Fruit fly (Drosophila melanogaster) whole organism, wandering third instar larva: ENCODE measurements around the gene CG14969.
A peak's percentile ranks its signal among the peaks of the same experiment; 100 is the strongest.

ENCODE experiments used
- Abd-B ChIP-seq: fragments of >200 bp; optimal IDR thresholded peaks from 2 replicates; lab custom pipeline; 2017; ENCODE audit warnings: missing biosample characterization, missing genetic modification characterization
- CG32264 ChIP-seq: fragments of 200-800 bp; sonication (Bioruptor generic); optimal IDR thresholded peaks from 2 replicates; lab custom pipeline; 2016; ENCODE audit warnings: missing biosample characterization, missing genetic modification characterization
- CG9705 ChIP-seq: fragments of 200-800 bp; sonication (Bioruptor generic); optimal IDR thresholded peaks from 2 replicates; lab custom pipeline; 2018; ENCODE audit warnings: missing biosample characterization, mild to moderate bottlenecking, missing genetic modification characterization
- CrebA ChIP-seq: fragments of 200-800 bp; sonication (Bioruptor generic); optimal IDR thresholded peaks from 2 replicates; lab custom pipeline; 2016; ENCODE audit warnings: missing biosample characterization, mild to moderate bottlenecking, missing genetic modification characterization, borderline replicate concordance
- Dif ChIP-seq: fragments of 200-275, 200-300 bp; sonication (Bioruptor generic); optimal IDR thresholded peaks from 2 replicates; lab custom pipeline; 2018; ENCODE audit warnings: missing biosample characterization, missing genetic modification characterization; ENCODE audit not compliant: partially characterized antibody
- HLH106 ChIP-seq: fragments of 200-800 bp; optimal IDR thresholded peaks from 3 replicates; lab custom pipeline; 2019; ENCODE audit warnings: missing biosample characterization, mild to moderate bottlenecking, missing genetic modification characterization, moderate library complexity
- Hnf4 ChIP-seq: fragments of 200-800 bp; sonication (Bioruptor generic); optimal IDR thresholded peaks from 2 replicates; lab custom pipeline; 2016; ENCODE audit warnings: missing biosample characterization, mild to moderate bottlenecking, missing genetic modification characterization
- Hr83 ChIP-seq: fragments of 200-300 bp; sonication (Bioruptor generic); optimal IDR thresholded peaks from 2 replicates; lab custom pipeline; 2016; ENCODE audit warnings: missing biosample characterization, mild to moderate bottlenecking, missing genetic modification characterization, moderate library complexity; ENCODE audit not compliant: poor library complexity, severe bottlenecking
- N ChIP-seq: fragments of >200 bp; optimal IDR thresholded peaks from 2 replicates; lab custom pipeline; 2018; ENCODE audit warnings: missing biosample characterization, missing external identifiers, missing genetic modification characterization
- OdsH ChIP-seq: fragments of 200-800 bp; sonication (Bioruptor generic); optimal IDR thresholded peaks from 2 replicates; lab custom pipeline; 2016; ENCODE audit warnings: missing biosample characterization, mild to moderate bottlenecking, missing genetic modification characterization
- Rel ChIP-seq, 2 experiments: fragments of 200-800 bp; sonication (Bioruptor generic) in 1 of 2; optimal IDR thresholded peaks; 2 replicates in 1 of 2; 3 replicates in 1 of 2; lab custom pipeline; 2016 to 2019; ENCODE audit warnings: mild to moderate bottlenecking in 2 of 2, missing biosample characterization in 2 of 2, missing genetic modification characterization in 2 of 2, moderate library complexity in 1 of 2
- Sp1 ChIP-seq: fragments of 200-800 bp; sonication (Bioruptor generic); optimal IDR thresholded peaks from 3 replicates; lab custom pipeline; 2019; ENCODE audit warnings: missing biosample characterization, mild to moderate bottlenecking, missing genetic modification characterization, moderate library complexity
- Vsx2 ChIP-seq: fragments of 200-300, 225-300 bp; sonication (Bioruptor generic); optimal IDR thresholded peaks from 2 replicates; lab custom pipeline; 2018; ENCODE audit warnings: missing biosample characterization, missing genetic modification characterization; ENCODE audit not compliant: partially characterized antibody
- br ChIP-seq: fragments of 200-800 bp; sonication (Bioruptor generic); optimal IDR thresholded peaks from 2 replicates; lab custom pipeline; 2016; ENCODE audit warnings: missing biosample characterization, missing genetic modification characterization
- dl ChIP-seq, 2 experiments: fragments of 175-275, 200-275 bp in 1 of 2; fragments of 200-275 bp in 1 of 2; sonication (Bioruptor generic); optimal IDR thresholded peaks; lab custom pipeline; 2018; ENCODE audit warnings: mild to moderate bottlenecking in 2 of 2, missing biosample characterization in 2 of 2, missing genetic modification characterization in 2 of 2, moderate library complexity in 2 of 2; ENCODE audit not compliant: partially characterized antibody in 2 of 2, insufficient read depth in 1 of 2
- dmrt93B ChIP-seq: fragments of 200-800 bp; sonication (Bioruptor generic); optimal IDR thresholded peaks from 2 replicates; lab custom pipeline; 2018; ENCODE audit warnings: missing biosample characterization, mild to moderate bottlenecking, missing genetic modification characterization
- dsf ChIP-seq: sonication (Bioruptor generic); optimal IDR thresholded peaks from 2 replicates; lab custom pipeline; 2016; ENCODE audit warnings: missing biosample characterization, missing genetic modification characterization, borderline replicate concordance
- ey ChIP-seq: fragments of 200-800 bp; sonication (Bioruptor generic); optimal IDR thresholded peaks from 2 replicates; lab custom pipeline; 2016; ENCODE audit warnings: missing biosample characterization, missing genetic modification characterization
- foxo ChIP-seq, 2 experiments: fragments of 200-800 bp; sonication (Bioruptor generic); optimal IDR thresholded peaks; 2 replicates in 1 of 2; 3 replicates in 1 of 2; lab custom pipeline; 2016 to 2017; ENCODE audit warnings: missing biosample characterization in 2 of 2, missing genetic modification characterization in 2 of 2
- fru ChIP-seq: fragments of 200-800 bp; sonication (Bioruptor generic); optimal IDR thresholded peaks from 3 replicates; lab custom pipeline; 2016; ENCODE audit warnings: missing biosample characterization, mild to moderate bottlenecking, missing genetic modification characterization
- h ChIP-seq: fragments of 200-800 bp; sonication (Bioruptor generic); optimal IDR thresholded peaks from 3 replicates; lab custom pipeline; 2016; ENCODE audit warnings: missing biosample characterization, mild to moderate bottlenecking, missing genetic modification characterization
- lola ChIP-seq: fragments of >200 bp; optimal IDR thresholded peaks from 2 replicates; lab custom pipeline; 2017; ENCODE audit warnings: missing biosample characterization, missing genetic modification characterization
- psq ChIP-seq: fragments of 200-800 bp; sonication (Bioruptor generic); optimal IDR thresholded peaks from 3 replicates; lab custom pipeline; 2017; ENCODE audit warnings: missing biosample characterization, mild to moderate bottlenecking, missing genetic modification characterization, moderate library complexity
- rgr ChIP-seq: fragments of 200-800 bp; sonication (Bioruptor generic); optimal IDR thresholded peaks from 3 replicates; lab custom pipeline; 2016; ENCODE audit warnings: missing biosample characterization, mild to moderate bottlenecking, missing genetic modification characterization
- sage ChIP-seq: fragments of 200-800 bp; sonication (Bioruptor generic); optimal IDR thresholded peaks from 2 replicates; lab custom pipeline; 2016; ENCODE audit warnings: missing biosample characterization, mild to moderate bottlenecking, missing genetic modification characterization
- sv ChIP-seq: fragments of 200-800 bp; sonication (Bioruptor generic); optimal IDR thresholded peaks from 3 replicates; lab custom pipeline; 2016; ENCODE audit warnings: missing biosample characterization, missing genetic modification characterization
- tai ChIP-seq: sonication (Bioruptor generic); optimal IDR thresholded peaks from 2 replicates; lab custom pipeline; 2016; ENCODE audit warnings: missing biosample characterization, missing genetic modification characterization
- usp ChIP-seq: fragments of >200 bp; optimal IDR thresholded peaks from 2 replicates; lab custom pipeline; 2017; ENCODE audit warnings: missing biosample characterization, missing genetic modification characterization
- woc ChIP-seq: sonication (Bioruptor generic); optimal IDR thresholded peaks from 2 replicates; lab custom pipeline; 2016; ENCODE audit warnings: missing biosample characterization, mild to moderate bottlenecking, missing genetic modification characterization

The CG14969 gene

dm6 chr3L:3334784-3335183 is at the start of gene CG14969:
Gene CG14969, minus strand, starts transcription at chr3L:3334978.
- TF ChIP-seq dl (GFP tag; optimal IDR thresholded peaks at IDR 0.05; lab: Kevin White, UChicago; ENCODE audit: insufficient read depth in 1 of 2, partially characterized antibody in 2 of 2) (peak; percentile 57 to 68), Dif (GFP tag; lab: Kevin White, UChicago) (peak; percentile 96), Vsx2 (GFP tag; lab: Kevin White, UChicago) (peak; percentile 99), Hr83 (peak; percentile 3), foxo (GFP tag; optimal IDR thresholded peaks at IDR 0.05; lab: Kevin White, UChicago) (peak in 1 of 2 experiments; percentile 32), Abd-B (GFP tag; lab: Kevin White, UChicago) (no peak), OdsH (GFP tag; lab: Kevin White, UChicago) (no peak)

dm6 chr3L:3383965-3384595 is 49.3 kb upstream of the CG14969 start:
- TF ChIP-seq psq (GFP tag; lab: Kevin White, UChicago) (peak; percentile 10), woc (GFP tag; lab: Kevin White, UChicago) (no peak), Dif (GFP tag; lab: Kevin White, UChicago) (peak; percentile 75), dmrt93B (GFP tag; lab: Kevin White, UChicago) (no peak), Rel (GFP tag; optimal IDR thresholded peaks at IDR 0.05; lab: Kevin White, UChicago) (no peak), Rel (tag; optimal IDR thresholded peaks at IDR 0.05; lab: Kevin White, UChicago) (peak; percentile 29), dl (GFP tag; optimal IDR thresholded peaks at IDR 0.05; lab: Kevin White, UChicago; ENCODE audit: insufficient read depth in 1 of 2, partially characterized antibody in 2 of 2) (peak; percentile 18 to 41)

dm6 chr3L:3382489-3382879 is 47.7 kb upstream of the CG14969 start:
- TF ChIP-seq sv (GFP tag; lab: Kevin White, UChicago), result peak; percentile 77
- TF ChIP-seq fru (GFP tag; lab: Kevin White, UChicago), result peak; percentile 13
- TF ChIP-seq tai (GFP tag; lab: Kevin White, UChicago), result no peak
- TF ChIP-seq foxo (GFP tag; optimal IDR thresholded peaks at IDR 0.05; lab: Kevin White, UChicago), result peak in 1 of 2 experiments; percentile 15

- TF ChIP-seq lola (GFP tag; lab: Kevin White, UChicago), result no peak
- no peak for TF ChIP-seq dsf
- TF ChIP-seq usp (GFP tag; lab: Kevin White, UChicago), result no peak
- TF ChIP-seq CrebA, result no peak
- TF ChIP-seq Hnf4 (GFP tag; lab: Kevin White, UChicago), result no peak
- TF ChIP-seq, all 38 proteins: peak for 0
Measured at dm6 chr3L:3381869-3382488, 47.2 kb upstream of the CG14969 start.

dm6 chr3L:3380225-3381043 is 45.7 kb upstream of the CG14969 start:
- peak; percentile 27 for TF ChIP-seq h (GFP tag; lab: Kevin White, UChicago)
- TF ChIP-seq foxo (GFP tag; optimal IDR thresholded peaks at IDR 0.05; lab: Kevin White, UChicago), result peak in 1 of 2 experiments; percentile 9
- no peak for TF ChIP-seq usp (GFP tag; lab: Kevin White, UChicago)
- no peak for TF ChIP-seq dsf
- peak; percentile 14 for TF ChIP-seq fru (GFP tag; lab: Kevin White, UChicago)
- TF ChIP-seq OdsH (GFP tag; lab: Kevin White, UChicago), result peak; percentile 8
- TF ChIP-seq dmrt93B (GFP tag; lab: Kevin White, UChicago), result no peak
- peak; percentile 29 for TF ChIP-seq rgr
- TF ChIP-seq psq (GFP tag; lab: Kevin White, UChicago), result peak; percentile 37
- TF ChIP-seq HLH106 (tag; lab: Kevin White, UChicago), result peak; percentile 25
- TF ChIP-seq N (GFP tag; lab: Kevin White, UChicago), result peak; percentile 11
- peak; percentile 32 for TF ChIP-seq Sp1 (GFP tag; lab: Kevin White, UChicago)

- TF ChIP-seq foxo (GFP tag; optimal IDR thresholded peaks at IDR 0.05; lab: Kevin White, UChicago) (peak; percentile 44 to 85), Sp1 (GFP tag; lab: Kevin White, UChicago) (peak; percentile 65), ey (GFP tag; lab: Kevin White, UChicago) (peak; percentile 82), CG32264 (GFP tag; lab: Kevin White, UChicago) (peak; percentile 67), br (GFP tag; lab: Kevin White, UChicago) (peak; percentile 75), Rel (GFP tag; optimal IDR thresholded peaks at IDR 0.05; lab: Kevin White, UChicago) (no peak), Rel (tag; optimal IDR thresholded peaks at IDR 0.05; lab: Kevin White, UChicago) (no peak), rgr (peak; percentile 87), dmrt93B (GFP tag; lab: Kevin White, UChicago) (no peak), woc (GFP tag; lab: Kevin White, UChicago) (peak; percentile 50), psq (GFP tag; lab: Kevin White, UChicago) (peak; percentile 71), sv (GFP tag; lab: Kevin White, UChicago) (peak; percentile 15), CG9705 (no peak), h (GFP tag; lab: Kevin White, UChicago) (peak; percentile 82), HLH106 (tag; lab: Kevin White, UChicago) (peak; percentile 75), dl (GFP tag; optimal IDR thresholded peaks at IDR 0.05; lab: Kevin White, UChicago; ENCODE audit: insufficient read depth in 1 of 2, partially characterized antibody in 2 of 2) (no peak), OdsH (GFP tag; lab: Kevin White, UChicago) (peak; percentile 84), fru (GFP tag; lab: Kevin White, UChicago) (peak; percentile 83), dsf (no peak), Hnf4 (GFP tag; lab: Kevin White, UChicago) (peak; percentile 78), tai (GFP tag; lab: Kevin White, UChicago) (no peak), sage (GFP tag; lab: Kevin White, UChicago) (peak; percentile 29)
Measured at dm6 chr3L:3377965-3378292, 43.2 kb upstream of the CG14969 start, which contains the start of gene Ids. Gene Ids, plus strand, starts transcription at chr3L:3378268.
